Fruit fly (Drosophila melanogaster) whole organism, wandering third instar larva: ENCODE results near the gene mRpL3.

ENCODE experiments used
- Abd-B ChIP-seq: fragments of >200 bp; optimal IDR thresholded peaks from 2 replicates; lab custom pipeline; 2017; ENCODE audit warnings: missing biosample characterization, missing genetic modification characterization
- CG32264 ChIP-seq: fragments of 200-800 bp; sonication (Bioruptor generic); optimal IDR thresholded peaks from 2 replicates; lab custom pipeline; 2016; ENCODE audit warnings: missing biosample characterization, missing genetic modification characterization
- CG9705 ChIP-seq: fragments of 200-800 bp; sonication (Bioruptor generic); optimal IDR thresholded peaks from 2 replicates; lab custom pipeline; 2018; ENCODE audit warnings: missing biosample characterization, mild to moderate bottlenecking, missing genetic modification characterization
- Dfd ChIP-seq: fragments of >200 bp; optimal IDR thresholded peaks from 2 replicates; lab custom pipeline; 2017; ENCODE audit warnings: missing biosample characterization, missing genetic modification characterization
- Dif ChIP-seq: fragments of 200-275, 200-300 bp; sonication (Bioruptor generic); optimal IDR thresholded peaks from 2 replicates; lab custom pipeline; 2018; ENCODE audit warnings: missing biosample characterization, missing genetic modification characterization; ENCODE audit not compliant: partially characterized antibody
- GATAd ChIP-seq: sonication (Bioruptor generic); optimal IDR thresholded peaks from 2 replicates; lab custom pipeline; 2016; ENCODE audit warnings: missing biosample characterization, missing genetic modification characterization
- HLH106 ChIP-seq: fragments of 200-800 bp; optimal IDR thresholded peaks from 3 replicates; lab custom pipeline; 2019; ENCODE audit warnings: missing biosample characterization, mild to moderate bottlenecking, missing genetic modification characterization, moderate library complexity
- Hnf4 ChIP-seq: fragments of 200-800 bp; sonication (Bioruptor generic); optimal IDR thresholded peaks from 2 replicates; lab custom pipeline; 2016; ENCODE audit warnings: missing biosample characterization, mild to moderate bottlenecking, missing genetic modification characterization
- Hr78 ChIP-seq: fragments of >200 bp; optimal IDR thresholded peaks from 2 replicates; lab custom pipeline; 2017; ENCODE audit warnings: missing biosample characterization, missing genetic modification characterization
- Hr83 ChIP-seq: fragments of 200-300 bp; sonication (Bioruptor generic); optimal IDR thresholded peaks from 2 replicates; lab custom pipeline; 2016; ENCODE audit warnings: missing biosample characterization, mild to moderate bottlenecking, missing genetic modification characterization, moderate library complexity; ENCODE audit not compliant: poor library complexity, severe bottlenecking
- Jra ChIP-seq: sonication (Bioruptor generic); optimal IDR thresholded peaks from 2 replicates; lab custom pipeline; 2016; ENCODE audit warnings: missing biosample characterization, missing genetic modification characterization
- Myc ChIP-seq: fragments of >200 bp; optimal IDR thresholded peaks from 2 replicates; lab custom pipeline; 2017
- N ChIP-seq: fragments of >200 bp; optimal IDR thresholded peaks from 2 replicates; lab custom pipeline; 2018; ENCODE audit warnings: missing biosample characterization, missing external identifiers, missing genetic modification characterization
- OdsH ChIP-seq: fragments of 200-800 bp; sonication (Bioruptor generic); optimal IDR thresholded peaks from 2 replicates; lab custom pipeline; 2016; ENCODE audit warnings: missing biosample characterization, mild to moderate bottlenecking, missing genetic modification characterization
- Rel ChIP-seq, 2 experiments: fragments of 200-800 bp; sonication (Bioruptor generic) in 1 of 2; optimal IDR thresholded peaks; 2 replicates in 1 of 2; 3 replicates in 1 of 2; lab custom pipeline; 2016 to 2019; ENCODE audit warnings: mild to moderate bottlenecking in 2 of 2, missing biosample characterization in 2 of 2, missing genetic modification characterization in 2 of 2, moderate library complexity in 1 of 2
- Sp1 ChIP-seq: fragments of 200-800 bp; sonication (Bioruptor generic); optimal IDR thresholded peaks from 3 replicates; lab custom pipeline; 2019; ENCODE audit warnings: missing biosample characterization, mild to moderate bottlenecking, missing genetic modification characterization, moderate library complexity
- Vsx2 ChIP-seq: fragments of 200-300, 225-300 bp; sonication (Bioruptor generic); optimal IDR thresholded peaks from 2 replicates; lab custom pipeline; 2018; ENCODE audit warnings: missing biosample characterization, missing genetic modification characterization; ENCODE audit not compliant: partially characterized antibody
- br ChIP-seq: fragments of 200-800 bp; sonication (Bioruptor generic); optimal IDR thresholded peaks from 2 replicates; lab custom pipeline; 2016; ENCODE audit warnings: missing biosample characterization, missing genetic modification characterization
- dl ChIP-seq, 2 experiments: fragments of 175-275, 200-275 bp in 1 of 2; fragments of 200-275 bp in 1 of 2; sonication (Bioruptor generic); optimal IDR thresholded peaks; lab custom pipeline; 2018; ENCODE audit warnings: mild to moderate bottlenecking in 2 of 2, missing biosample characterization in 2 of 2, missing genetic modification characterization in 2 of 2, moderate library complexity in 2 of 2; ENCODE audit not compliant: partially characterized antibody in 2 of 2, insufficient read depth in 1 of 2
- dmrt93B ChIP-seq: fragments of 200-800 bp; sonication (Bioruptor generic); optimal IDR thresholded peaks from 2 replicates; lab custom pipeline; 2018; ENCODE audit warnings: missing biosample characterization, mild to moderate bottlenecking, missing genetic modification characterization
- ey ChIP-seq: fragments of 200-800 bp; sonication (Bioruptor generic); optimal IDR thresholded peaks from 2 replicates; lab custom pipeline; 2016; ENCODE audit warnings: missing biosample characterization, missing genetic modification characterization
- foxo ChIP-seq, 2 experiments: fragments of 200-800 bp; sonication (Bioruptor generic); optimal IDR thresholded peaks; 2 replicates in 1 of 2; 3 replicates in 1 of 2; lab custom pipeline; 2016 to 2017; ENCODE audit warnings: missing biosample characterization in 2 of 2, missing genetic modification characterization in 2 of 2
- fru ChIP-seq: fragments of 200-800 bp; sonication (Bioruptor generic); optimal IDR thresholded peaks from 3 replicates; lab custom pipeline; 2016; ENCODE audit warnings: missing biosample characterization, mild to moderate bottlenecking, missing genetic modification characterization
- h ChIP-seq: fragments of 200-800 bp; sonication (Bioruptor generic); optimal IDR thresholded peaks from 3 replicates; lab custom pipeline; 2016; ENCODE audit warnings: missing biosample characterization, mild to moderate bottlenecking, missing genetic modification characterization
- pan ChIP-seq: fragments of >200 bp; optimal IDR thresholded peaks from 2 replicates; lab custom pipeline; 2017
- psq ChIP-seq: fragments of 200-800 bp; sonication (Bioruptor generic); optimal IDR thresholded peaks from 3 replicates; lab custom pipeline; 2017; ENCODE audit warnings: missing biosample characterization, mild to moderate bottlenecking, missing genetic modification characterization, moderate library complexity
- rgr ChIP-seq: fragments of 200-800 bp; sonication (Bioruptor generic); optimal IDR thresholded peaks from 3 replicates; lab custom pipeline; 2016; ENCODE audit warnings: missing biosample characterization, mild to moderate bottlenecking, missing genetic modification characterization
- sage ChIP-seq: fragments of 200-800 bp; sonication (Bioruptor generic); optimal IDR thresholded peaks from 2 replicates; lab custom pipeline; 2016; ENCODE audit warnings: missing biosample characterization, mild to moderate bottlenecking, missing genetic modification characterization
- sv ChIP-seq: fragments of 200-800 bp; sonication (Bioruptor generic); optimal IDR thresholded peaks from 3 replicates; lab custom pipeline; 2016; ENCODE audit warnings: missing biosample characterization, missing genetic modification characterization
- tai ChIP-seq: sonication (Bioruptor generic); optimal IDR thresholded peaks from 2 replicates; lab custom pipeline; 2016; ENCODE audit warnings: missing biosample characterization, missing genetic modification characterization
- woc ChIP-seq: sonication (Bioruptor generic); optimal IDR thresholded peaks from 2 replicates; lab custom pipeline; 2016; ENCODE audit warnings: missing biosample characterization, mild to moderate bottlenecking, missing genetic modification characterization

Gene mRpL3

DNA sequence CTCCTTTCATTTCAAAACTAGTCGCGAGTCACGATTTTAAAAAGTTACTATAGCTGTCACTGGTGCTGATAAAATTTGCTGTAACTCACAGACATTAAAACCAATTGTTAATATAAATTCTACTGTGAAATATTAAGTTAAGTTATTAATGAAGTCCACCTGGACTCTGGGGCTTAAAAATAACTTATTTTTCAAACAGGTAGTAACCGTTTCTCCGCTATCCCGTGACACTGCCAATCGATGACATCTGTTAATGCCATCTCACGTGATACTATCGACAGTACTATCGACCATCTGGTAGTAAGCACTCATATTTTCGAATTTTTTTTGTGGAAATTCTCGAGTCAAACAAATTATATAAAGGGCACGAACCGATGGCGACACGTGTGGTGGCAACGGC, 27.1 kb upstream of the mRpL3 start, which contains the start of the genes CG12379 and MagR (continued):
- TF ChIP-seq OdsH (GFP tag; lab: Kevin White, UChicago) (no peak), CG32264 (no peak), psq (GFP tag; lab: Kevin White, UChicago) (peak; percentile 32), HLH106 (tag; lab: Kevin White, UChicago) (peak; percentile 81), N (GFP tag; lab: Kevin White, UChicago) (no peak), sage (GFP tag; lab: Kevin White, UChicago) (no peak), dl (GFP tag; optimal IDR thresholded peaks at IDR 0.05; lab: Kevin White, UChicago; ENCODE audit: insufficient read depth in 1 of 2, partially characterized antibody in 2 of 2) (no peak), Rel (GFP tag; optimal IDR thresholded peaks at IDR 0.05; lab: Kevin White, UChicago) (no peak), Rel (tag; optimal IDR thresholded peaks at IDR 0.05; lab: Kevin White, UChicago) (peak; percentile 28), Sp1 (GFP tag; lab: Kevin White, UChicago) (peak; percentile 69), Vsx2 (GFP tag; lab: Kevin White, UChicago) (no peak), rgr (peak; percentile 53), Hr78 (GFP tag; lab: Kevin White, UChicago) (no peak), CG9705 (GFP tag; lab: Kevin White, UChicago) (peak; percentile 71), Abd-B (GFP tag; lab: Kevin White, UChicago) (no peak)

DNA sequence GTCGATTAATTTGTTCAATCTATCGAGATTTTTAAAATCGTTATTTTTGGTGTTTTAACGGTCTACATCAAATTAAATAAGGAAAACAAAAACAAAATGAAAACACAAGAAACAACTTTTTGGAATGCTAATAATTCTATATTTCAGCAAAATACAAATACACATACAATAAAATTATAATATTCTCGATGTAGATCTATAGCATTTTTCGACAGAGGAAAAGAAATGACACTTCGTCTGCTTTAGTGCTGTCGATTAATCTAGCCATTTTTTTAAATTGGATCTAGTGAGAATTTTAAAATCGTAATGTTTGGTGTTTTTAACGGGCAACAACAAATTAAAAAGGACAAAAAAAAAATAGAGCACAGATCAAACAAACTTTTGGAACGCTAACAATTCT, 23.9 kb upstream of the mRpL3 start, which contains the start of gene Arp6:
Arp6 (minus strand) TSS at position 11 of the 400 bp plus-strand sequence.
- TF ChIP-seq woc (GFP tag; lab: Kevin White, UChicago): peak; percentile 37
- TF ChIP-seq tai (GFP tag; lab: Kevin White, UChicago): no peak
- no peak for TF ChIP-seq OdsH (GFP tag; lab: Kevin White, UChicago)
- no peak for TF ChIP-seq Hr78 (GFP tag; lab: Kevin White, UChicago)
- no peak for TF ChIP-seq Jra (GFP tag; lab: Kevin White, UChicago)
- no peak for TF ChIP-seq br (GFP tag; lab: Kevin White, UChicago)
- peak; percentile 81 for TF ChIP-seq Myc (lab: Kevin White, UChicago)
- TF ChIP-seq HLH106 (tag; lab: Kevin White, UChicago): peak; percentile 5
- TF ChIP-seq Abd-B (GFP tag; lab: Kevin White, UChicago): no peak
- TF ChIP-seq ey: no peak
- TF ChIP-seq GATAd (GFP tag; lab: Kevin White, UChicago): no peak
- no peak for TF ChIP-seq Dif (GFP tag; lab: Kevin White, UChicago)
- TF ChIP-seq dmrt93B: no peak
- TF ChIP-seq CG32264: no peak
- TF ChIP-seq Sp1 (GFP tag; lab: Kevin White, UChicago): no peak

dm6 chrX:15738890-15739550, 22.0 kb upstream of the mRpL3 start, which contains the start of the genes CG11679 and CG8206:
CG11679 (minus strand) TSS chrX:15738954.
CG8206 (plus strand) TSS chrX:15739230.
- peak; percentile 63 for TF ChIP-seq h (GFP tag; lab: Kevin White, UChicago)
- TF ChIP-seq Rel (GFP tag; optimal IDR thresholded peaks at IDR 0.05; lab: Kevin White, UChicago): no peak
- peak; percentile 61 for TF ChIP-seq Rel (tag; optimal IDR thresholded peaks at IDR 0.05; lab: Kevin White, UChicago)
- TF ChIP-seq Sp1 (GFP tag; lab: Kevin White, UChicago): peak; percentile 55
- no peak for TF ChIP-seq Jra (GFP tag; lab: Kevin White, UChicago)
- peak; percentile 61 for TF ChIP-seq CG9705 (GFP tag; lab: Kevin White, UChicago)
- TF ChIP-seq fru (GFP tag; lab: Kevin White, UChicago): peak; percentile 62
- TF ChIP-seq Myc (lab: Kevin White, UChicago): peak; percentile 97
- no peak for TF ChIP-seq Dfd (GFP tag; lab: Kevin White, UChicago)
- TF ChIP-seq OdsH (GFP tag; lab: Kevin White, UChicago): peak; percentile 31
- TF ChIP-seq br (GFP tag; lab: Kevin White, UChicago): peak; percentile 37
- peak; percentile 43 for TF ChIP-seq psq (GFP tag; lab: Kevin White, UChicago)
- TF ChIP-seq HLH106 (tag; lab: Kevin White, UChicago): peak; percentile 78
- TF ChIP-seq rgr: peak; percentile 61
- TF ChIP-seq woc (GFP tag; lab: Kevin White, UChicago): peak; percentile 86
- TF ChIP-seq ey: peak; percentile 36
- TF ChIP-seq foxo (GFP tag; optimal IDR thresholded peaks at IDR 0.05; lab: Kevin White, UChicago): peak in 1 of 2 experiments; percentile 72
- TF ChIP-seq pan: no peak
- no peak for TF ChIP-seq sv (GFP tag; lab: Kevin White, UChicago)

- TF ChIP-seq Hnf4 (peak; percentile 84), Vsx2 (GFP tag; lab: Kevin White, UChicago) (no peak), Hr83 (GFP tag; lab: Kevin White, UChicago) (peak; percentile 14), br (GFP tag; lab: Kevin White, UChicago) (peak; percentile 86), Rel (GFP tag; optimal IDR thresholded peaks at IDR 0.05; lab: Kevin White, UChicago) (no peak), Rel (tag; optimal IDR thresholded peaks at IDR 0.05; lab: Kevin White, UChicago) (peak; percentile 57), CG32264 (peak; percentile 48), fru (GFP tag; lab: Kevin White, UChicago) (peak; percentile 85), woc (GFP tag; lab: Kevin White, UChicago) (peak; percentile 52), Jra (GFP tag; lab: Kevin White, UChicago) (peak; percentile 74), dl (GFP tag; optimal IDR thresholded peaks at IDR 0.05; lab: Kevin White, UChicago; ENCODE audit: insufficient read depth in 1 of 2, partially characterized antibody in 2 of 2) (no peak), psq (GFP tag; lab: Kevin White, UChicago) (peak; percentile 61), Sp1 (GFP tag; lab: Kevin White, UChicago) (peak; percentile 84), dmrt93B (no peak), ey (peak; percentile 84), rgr (peak; percentile 82), foxo (GFP tag; optimal IDR thresholded peaks at IDR 0.05; lab: Kevin White, UChicago) (peak; percentile 49 to 85), N (GFP tag; lab: Kevin White, UChicago) (no peak), OdsH (GFP tag; lab: Kevin White, UChicago) (peak; percentile 82), h (GFP tag; lab: Kevin White, UChicago) (peak; percentile 97), sv (GFP tag; lab: Kevin White, UChicago) (peak; percentile 55), CG9705 (GFP tag; lab: Kevin White, UChicago) (no peak), HLH106 (tag; lab: Kevin White, UChicago) (peak; percentile 77)
- TF ChIP-seq, all 38 proteins: peak for 17
Measured at dm6 chrX:15740288-15740726, 20.7 kb upstream of the mRpL3 start.
